Fruit fly (Drosophila melanogaster) whole organism, embryonic: ENCODE measurements around the gene CG3097.
A peak's percentile ranks its signal among the peaks of the same experiment; 100 is the strongest.

Experiments
- BtbVII ChIP-seq: fragments of 200-800 bp; sonication (Bioruptor generic); optimal IDR thresholded peaks from 3 replicates; lab custom pipeline; 2017; ENCODE audit warnings: missing biosample characterization, mild to moderate bottlenecking, missing genetic modification characterization
- CG10274 ChIP-seq: fragments of 200-800 bp; sonication (Bioruptor generic); optimal IDR thresholded peaks from 3 replicates; lab custom pipeline; 2017; ENCODE audit warnings: missing biosample characterization, mild to moderate bottlenecking, missing genetic modification characterization
- CG10654 ChIP-seq: fragments of 200-800 bp; sonication (Bioruptor generic); optimal IDR thresholded peaks from 2 replicates; lab custom pipeline; 2016; ENCODE audit warnings: missing biosample characterization, missing genetic modification characterization
- CG11456 ChIP-seq: fragments of 200-800 bp; sonication (Bioruptor generic); IDR thresholded peaks from 3 replicates; pipeline ENCODE4 v1.3.6; 2022; ENCODE audit warnings: missing biosample characterization, missing genetic modification characterization
- CG12104 ChIP-seq: fragments of 200-800 bp; sonication (Bioruptor generic); optimal IDR thresholded peaks from 3 replicates; lab custom pipeline; 2016; ENCODE audit warnings: missing biosample characterization, missing genetic modification characterization
- CG12744 ChIP-seq: fragments of 200-800 bp; sonication (Bioruptor generic); optimal IDR thresholded peaks from 2 replicates; lab custom pipeline; 2016; ENCODE audit warnings: missing biosample characterization, missing genetic modification characterization
- CG13123 ChIP-seq: fragments of 200-800 bp; sonication (Bioruptor generic); optimal IDR thresholded peaks from 2 replicates; lab custom pipeline; 2016; ENCODE audit warnings: missing biosample characterization, missing genetic modification characterization
- CG14667 ChIP-seq: fragments of 200-800 bp; sonication (Bioruptor generic); IDR thresholded peaks from 2 replicates; pipeline ENCODE4 v1.3.6; 2022; ENCODE audit warnings: missing biosample characterization, missing genetic modification characterization
- CG15073 ChIP-seq: fragments of 200-800 bp; sonication (Bioruptor generic); optimal IDR thresholded peaks from 2 replicates; lab custom pipeline; 2016; ENCODE audit warnings: missing biosample characterization, missing genetic modification characterization
- CG1529 ChIP-seq: fragments of 200-800 bp; sonication (Bioruptor generic); optimal IDR thresholded peaks from 3 replicates; lab custom pipeline; 2018; ENCODE audit warnings: missing biosample characterization, missing genetic modification characterization
- CG1602 ChIP-seq: fragments of 200-800 bp; sonication (Bioruptor generic); optimal IDR thresholded peaks from 3 replicates; lab custom pipeline; 2016; ENCODE audit warnings: missing biosample characterization, missing genetic modification characterization
- CG17361 ChIP-seq: fragments of 200-800 bp; sonication (Bioruptor generic); IDR thresholded peaks from 3 replicates; pipeline ENCODE4 v1.3.6; 2022; ENCODE audit warnings: missing biosample characterization, missing genetic modification characterization
- CG17612 ChIP-seq: fragments of 200-800 bp; sonication (Bioruptor generic); IDR thresholded peaks from 2 replicates; pipeline ENCODE4 v1.3.6; 2022; ENCODE audit warnings: missing biosample characterization, missing genetic modification characterization
- CG2116 ChIP-seq: fragments of 200-800 bp; sonication (Bioruptor generic); optimal IDR thresholded peaks from 3 replicates; lab custom pipeline; 2018; ENCODE audit warnings: missing biosample characterization, mild to moderate bottlenecking, missing genetic modification characterization
- CG2199 ChIP-seq: fragments of 200-800 bp; sonication (Bioruptor generic); IDR thresholded peaks from 3 replicates; pipeline ENCODE4 v1.3.6; 2022; ENCODE audit warnings: missing biosample characterization, missing genetic modification characterization
- CG2202 ChIP-seq: fragments of 200-800 bp; sonication (Bioruptor generic); optimal IDR thresholded peaks from 2 replicates; lab custom pipeline; 2018; ENCODE audit warnings: missing biosample characterization, mild to moderate bottlenecking, missing genetic modification characterization
- CG2889 ChIP-seq: fragments of 200-800 bp; sonication (Bioruptor generic); IDR thresholded peaks from 3 replicates; pipeline ENCODE4 v1.3.6; 2022; ENCODE audit warnings: missing biosample characterization, missing genetic modification characterization
- CG31365 ChIP-seq: fragments of 200-800 bp; sonication (Bioruptor generic); optimal IDR thresholded peaks from 2 replicates; lab custom pipeline; 2018; ENCODE audit warnings: missing biosample characterization, mild to moderate bottlenecking, missing genetic modification characterization
- CG31441 ChIP-seq: fragments of 200-800 bp; sonication (Bioruptor generic); IDR thresholded peaks from 2 replicates; pipeline ENCODE4 v1.3.6; 2022; ENCODE audit warnings: missing biosample characterization, missing genetic modification characterization
- CG34422 ChIP-seq: fragments of 200-800 bp; sonication (Bioruptor generic); IDR thresholded peaks from 3 replicates; pipeline ENCODE4 v1.3.6; 2022; ENCODE audit warnings: missing biosample characterization, missing genetic modification characterization
- CG4820 ChIP-seq: fragments of 200-800 bp; sonication (Bioruptor generic); optimal IDR thresholded peaks from 3 replicates; lab custom pipeline; 2016; ENCODE audit warnings: missing biosample characterization, missing genetic modification characterization
- CG7372 ChIP-seq: fragments of 200-800 bp; sonication (Bioruptor generic); IDR thresholded peaks from 2 replicates; pipeline ENCODE4 v1.3.6; 2022; ENCODE audit warnings: missing biosample characterization, missing genetic modification characterization
- CG7839 ChIP-seq: fragments of 200-800 bp; sonication (Bioruptor generic); optimal IDR thresholded peaks from 3 replicates; lab custom pipeline; 2018; ENCODE audit warnings: missing biosample characterization, mild to moderate bottlenecking, missing genetic modification characterization, moderate library complexity
- CG9609 ChIP-seq: fragments of 200-800 bp; sonication (Bioruptor generic); optimal IDR thresholded peaks from 3 replicates; lab custom pipeline; 2016; ENCODE audit warnings: missing biosample characterization, missing genetic modification characterization
- Dad ChIP-seq: fragments of 200-800 bp; sonication (Bioruptor generic); optimal IDR thresholded peaks from 3 replicates; lab custom pipeline; 2016; ENCODE audit warnings: missing biosample characterization, missing genetic modification characterization
- Elba2 ChIP-seq: fragments of 200-800 bp; sonication (Bioruptor generic); optimal IDR thresholded peaks from 3 replicates; lab custom pipeline; 2016; ENCODE audit warnings: missing biosample characterization, missing genetic modification characterization
- Hr51 ChIP-seq, 2 experiments: fragments of 200-800 bp; sonication (Bioruptor generic); optimal IDR thresholded peaks; 2 replicates in 1 of 2; 3 replicates in 1 of 2; lab custom pipeline; 2016 to 2018; ENCODE audit warnings: missing biosample characterization in 2 of 2, missing genetic modification characterization in 2 of 2, mild to moderate bottlenecking in 1 of 2, moderate library complexity in 1 of 2
- Jarid2 ChIP-seq: fragments of 200-800 bp; sonication (Bioruptor generic); optimal IDR thresholded peaks from 3 replicates; lab custom pipeline; 2017; ENCODE audit warnings: mild to moderate bottlenecking, missing biosample characterization, missing genetic modification reagents, missing genetic modification characterization
- MTF-1 ChIP-seq: fragments of 200-800 bp; sonication (Bioruptor generic); optimal IDR thresholded peaks from 2 replicates; lab custom pipeline; 2018; ENCODE audit warnings: missing biosample characterization, mild to moderate bottlenecking, missing genetic modification characterization, borderline replicate concordance
- Oli ChIP-seq: fragments of 200-800 bp; sonication (Bioruptor generic); optimal IDR thresholded peaks from 2 replicates; lab custom pipeline; 2018; ENCODE audit warnings: missing biosample characterization, mild to moderate bottlenecking, missing genetic modification characterization, moderate library complexity
- Rx ChIP-seq: fragments of 200-800 bp; sonication (Bioruptor generic); IDR thresholded peaks from 2 replicates; pipeline ENCODE4 v1.3.6; 2022; ENCODE audit warnings: missing biosample characterization, missing genetic modification characterization
- Trl ChIP-seq, 3 experiments: fragments of >200 bp in 2 of 3; fragments of 200-800 bp in 1 of 3; sonication (Bioruptor generic) in 1 of 3; optimal IDR thresholded peaks; 2 replicates in 1 of 3; 3 replicates in 2 of 3; lab custom pipeline; 2016 to 2017; ENCODE audit warnings: missing biosample characterization in 1 of 3, missing genetic modification characterization in 1 of 3
- bab2 ChIP-seq: fragments of 200-800 bp; sonication (Bioruptor generic); optimal IDR thresholded peaks from 2 replicates; lab custom pipeline; 2016; ENCODE audit warnings: missing biosample characterization, missing genetic modification characterization
- bigmax ChIP-seq: fragments of 200-800 bp; sonication (Bioruptor generic); optimal IDR thresholded peaks from 2 replicates; lab custom pipeline; 2018; ENCODE audit warnings: missing biosample characterization, mild to moderate bottlenecking, missing genetic modification characterization
- ci ChIP-seq: fragments of 200-800 bp; sonication (Bioruptor generic); IDR thresholded peaks from 3 replicates; pipeline ENCODE4 v1.3.6; 2022; ENCODE audit warnings: missing biosample characterization, missing genetic modification characterization
- crc ChIP-seq: fragments of 200-800 bp; sonication (Bioruptor generic); optimal IDR thresholded peaks from 2 replicates; lab custom pipeline; 2016; ENCODE audit warnings: missing biosample characterization, missing genetic modification characterization
- crp ChIP-seq, 2 experiments: fragments of 200-800 bp; sonication (Bioruptor generic); optimal IDR thresholded peaks; 2 replicates in 1 of 2; 3 replicates in 1 of 2; lab custom pipeline; 2017; ENCODE audit warnings: missing biosample characterization in 2 of 2, missing genetic modification characterization in 2 of 2, mild to moderate bottlenecking in 1 of 2, moderate library complexity in 1 of 2
- cwo ChIP-seq: fragments of 200-800 bp; sonication (Bioruptor generic); optimal IDR thresholded peaks from 3 replicates; lab custom pipeline; 2017; ENCODE audit warnings: missing biosample characterization, missing genetic modification characterization, mild to moderate bottlenecking, moderate library complexity, missing genetic modification reagents
- ewg ChIP-seq: fragments of 200-800 bp; sonication (Bioruptor generic); optimal IDR thresholded peaks from 3 replicates; lab custom pipeline; 2017; ENCODE audit warnings: mild to moderate bottlenecking, missing biosample characterization, missing genetic modification reagents, missing genetic modification characterization
- fd3F ChIP-seq: fragments of 200-800 bp; sonication (Bioruptor generic); optimal IDR thresholded peaks from 2 replicates; lab custom pipeline; 2018; ENCODE audit warnings: missing biosample characterization, mild to moderate bottlenecking, missing genetic modification characterization, moderate library complexity
- ftz-f1 ChIP-seq: fragments of 200-800 bp; sonication (Bioruptor generic); optimal IDR thresholded peaks from 2 replicates; lab custom pipeline; 2016; ENCODE audit warnings: missing biosample characterization, missing genetic modification characterization
- ham ChIP-seq: fragments of 200-800 bp; sonication (Bioruptor generic); IDR thresholded peaks from 2 replicates; pipeline ENCODE4 v1.3.6; 2022; ENCODE audit warnings: missing biosample characterization, missing genetic modification characterization
- hbn ChIP-seq: fragments of 200-800 bp; sonication (Bioruptor generic); IDR thresholded peaks from 2 replicates; pipeline ENCODE4 v1.3.6; 2022; ENCODE audit warnings: missing biosample characterization, missing genetic modification characterization; ENCODE audit not compliant: partially characterized antibody
- jing ChIP-seq: fragments of 200-800 bp; sonication (Bioruptor generic); optimal IDR thresholded peaks from 2 replicates; lab custom pipeline; 2018; ENCODE audit warnings: missing biosample characterization, mild to moderate bottlenecking, missing genetic modification characterization
- kah ChIP-seq: fragments of 200-800 bp; sonication (Bioruptor generic); optimal IDR thresholded peaks from 2 replicates; lab custom pipeline; 2018; ENCODE audit warnings: missing biosample characterization, mild to moderate bottlenecking, missing genetic modification characterization
- mirr ChIP-seq: fragments of 200-800 bp; sonication (Bioruptor generic); optimal IDR thresholded peaks from 3 replicates; lab custom pipeline; 2018; ENCODE audit warnings: missing biosample characterization, mild to moderate bottlenecking, missing genetic modification characterization
- slou ChIP-seq: fragments of 200-800 bp; sonication (Bioruptor generic); optimal IDR thresholded peaks from 3 replicates; lab custom pipeline; 2016; ENCODE audit warnings: missing biosample characterization, missing genetic modification characterization
- tup ChIP-seq: fragments of 200-800 bp; sonication (Bioruptor generic); optimal IDR thresholded peaks from 2 replicates; lab custom pipeline; 2016; ENCODE audit warnings: missing biosample characterization, mild to moderate bottlenecking, missing genetic modification characterization, moderate library complexity
- usp ChIP-seq: fragments of >200 bp; optimal IDR thresholded peaks from 2 replicates; lab custom pipeline; 2017; ENCODE audit warnings: missing biosample characterization, missing genetic modification characterization

CG3097 gene

dm6 chrX:5744992-5745732, 25.4 kb downstream of the CG3097 start (continued):
- no peak for TF ChIP-seq tup (GFP tag; lab: Kevin White, UChicago)
- no peak for TF ChIP-seq CG13123
- no peak for TF ChIP-seq CG31365
- no peak for TF ChIP-seq CG12104
- peak; percentile 36 for TF ChIP-seq CG9609 (GFP tag; lab: Kevin White, UChicago)
- TF ChIP-seq CG12744 (GFP tag; lab: Kevin White, UChicago) = no peak
- TF ChIP-seq bigmax (GFP tag; lab: Kevin White, UChicago) = no peak
- peak; percentile 12; the same call in 1 of the 2 replicates for TF ChIP-seq Rx
- TF ChIP-seq crc (GFP tag; lab: Kevin White, UChicago) = no peak
- TF ChIP-seq CG15073 (GFP tag; lab: Kevin White, UChicago) = no peak
- peak; percentile 23 for TF ChIP-seq Oli (tag; lab: Kevin White, UChicago)
- peak; percentile 25 for TF ChIP-seq kah (GFP tag; lab: Kevin White, UChicago)
- no peak for TF ChIP-seq Dad (GFP tag; lab: Kevin White, UChicago)
- 0 out of 3 replicates have a peak, but pooled peaks have one; percentile 13 for TF ChIP-seq CG34422 (GFP tag; lab: Robert Waterston, UW)
- no peak for TF ChIP-seq slou
- 0 out of 2 replicates have a peak, but pooled peaks have one; percentile 18 for TF ChIP-seq CG31441 (GFP tag; lab: Robert Waterston, UW)
- no peak for TF ChIP-seq crp (GFP tag; optimal IDR thresholded peaks at IDR 0.05; lab: Kevin White, UChicago)
- TF ChIP-seq CG2116 (GFP tag; lab: Kevin White, UChicago) = no peak
- TF ChIP-seq ftz-f1 (GFP tag; lab: Kevin White, UChicago) = no peak
- peak; percentile 17 for TF ChIP-seq CG1602
- peak; percentile 30 for TF ChIP-seq CG1529
- no peak for TF ChIP-seq fd3F (GFP tag; lab: Kevin White, UChicago)
- no peak for TF ChIP-seq usp (GFP tag; lab: Kevin White, UChicago)
- TF ChIP-seq CG2889 = no peak
- TF ChIP-seq hbn (GFP tag; lab: Robert Waterston, UW) = peak; percentile 47
- TF ChIP-seq CG10654 (GFP tag; lab: Kevin White, UChicago) = no peak
- no peak for TF ChIP-seq bab2
- TF ChIP-seq Hr51 (GFP tag; optimal IDR thresholded peaks at IDR 0.05; lab: Kevin White, UChicago) = peak in 1 of 2 experiments; percentile 1
- TF ChIP-seq MTF-1 (GFP tag; lab: Kevin White, UChicago) = no peak
- TF ChIP-seq CG17361 (GFP tag; lab: Robert Waterston, UW) = peak; percentile 47; the same call in 1 of the 3 replicates
- TF ChIP-seq CG4820 (GFP tag; lab: Kevin White, UChicago) = peak; percentile 4
- 0 out of 3 replicates have a peak, but pooled peaks have one; percentile 35 for TF ChIP-seq CG11456 (GFP tag; lab: Robert Waterston, UW)
- no peak for TF ChIP-seq jing (GFP tag; lab: Kevin White, UChicago)
- TF ChIP-seq CG17612 (GFP tag; lab: Robert Waterston, UW) = no peak
- TF ChIP-seq Trl (optimal IDR thresholded peaks at IDR 0.05; lab: Kevin White, UChicago) = peak in 1 of 2 experiments; percentile 11
- TF ChIP-seq Trl (GFP tag; optimal IDR thresholded peaks at IDR 0.05; lab: Kevin White, UChicago) = no peak
- no peak for TF ChIP-seq BtbVII (GFP tag; lab: Kevin White, UChicago)
- no peak for TF ChIP-seq ewg
- TF ChIP-seq CG2202 = no peak
- no peak for TF ChIP-seq cwo
- TF ChIP-seq Jarid2 (GFP tag; lab: Kevin White, UChicago) = no peak
- no peak for TF ChIP-seq CG14667 (GFP tag; lab: Robert Waterston, UW)
- peak; percentile 29; the same call in 1 of the 3 replicates for TF ChIP-seq ci
- no peak for TF ChIP-seq ham (GFP tag; lab: Robert Waterston, UW)
- peak; percentile 19 for TF ChIP-seq CG7839 (tag; lab: Kevin White, UChicago)
- TF ChIP-seq CG10274 = no peak
- no peak for TF ChIP-seq CG2199 (GFP tag; lab: Robert Waterston, UW)
- no peak for TF ChIP-seq Elba2 (GFP tag; lab: Kevin White, UChicago)
- TF ChIP-seq CG7372 (GFP tag; lab: Robert Waterston, UW) = no peak
- TF ChIP-seq mirr (GFP tag; lab: Kevin White, UChicago) = no peak
